Worm (Caenorhabditis elegans) whole organism, mixed stage, embryonic: ENCODE results near the gene C06C3.7.

Source experiments
- bed-3 ChIP-seq: fragments of 200-800 bp; sonication (Bioruptor generic); optimal IDR thresholded peaks from 3 replicates; lab custom pipeline; 2018; ENCODE audit warnings: mild to moderate bottlenecking, missing genetic modification characterization, moderate library complexity, missing compliant biosample characterization
- blmp-1 ChIP-seq: fragments of 150-350 bp; optimal IDR thresholded peaks from 2 replicates; lab custom pipeline; 2014; ENCODE audit warnings: missing biosample characterization, missing genetic modification characterization
- ceh-39 ChIP-seq: fragments of 150-350 bp; optimal IDR thresholded peaks from 2 replicates; lab custom pipeline; 2014; ENCODE audit warnings: missing biosample characterization, missing genetic modification characterization
- ceh-43 ChIP-seq: fragments of 200-800 bp; sonication (Bioruptor generic); optimal IDR thresholded peaks from 2 replicates; lab custom pipeline; 2018; ENCODE audit warnings: mild to moderate bottlenecking, missing genetic modification characterization, moderate library complexity, missing compliant biosample characterization
- ceh-83 ChIP-seq: fragments of 200-800 bp; sonication (Bioruptor generic); optimal IDR thresholded peaks from 2 replicates; lab custom pipeline; 2018; ENCODE audit warnings: mild to moderate bottlenecking, missing genetic modification characterization, missing compliant biosample characterization
- ces-1 ChIP-seq: fragments of 150-350 bp; optimal IDR thresholded peaks from 2 replicates; lab custom pipeline; 2014; ENCODE audit warnings: missing biosample characterization, missing genetic modification reagents, missing genetic modification characterization
- cnd-1 ChIP-seq: fragments of 200-800 bp; sonication (Bioruptor generic); optimal IDR thresholded peaks from 2 replicates; lab custom pipeline; 2018; ENCODE audit warnings: mild to moderate bottlenecking, missing genetic modification characterization, missing compliant biosample characterization
- drap-1 ChIP-seq: fragments of 200-800 bp; sonication (Bioruptor generic); optimal IDR thresholded peaks from 3 replicates; lab custom pipeline; 2018; ENCODE audit warnings: mild to moderate bottlenecking, missing genetic modification characterization, missing compliant biosample characterization
- elt-1 ChIP-seq: sonication (generic microtip); optimal IDR thresholded peaks from 2 replicates; lab custom pipeline; 2017; ENCODE audit warnings: missing genetic modification characterization, mild to moderate bottlenecking, missing compliant biosample characterization, antibody characterized with exemption, moderate library complexity, borderline replicate concordance; ENCODE audit not compliant: insufficient read depth
- elt-3 ChIP-seq: fragments of 150-350 bp; optimal IDR thresholded peaks from 2 replicates; lab custom pipeline; 2014; ENCODE audit warnings: missing biosample characterization, missing genetic modification characterization
- flh-1 ChIP-seq: fragments of 200-800 bp; sonication (Bioruptor generic); optimal IDR thresholded peaks from 2 replicates; lab custom pipeline; 2018; ENCODE audit warnings: mild to moderate bottlenecking, missing genetic modification characterization, moderate library complexity, missing compliant biosample characterization
- ham-2 ChIP-seq: fragments of 200-800 bp; sonication (Bioruptor generic); optimal IDR thresholded peaks from 2 replicates; lab custom pipeline; 2018; ENCODE audit warnings: mild to moderate bottlenecking, missing genetic modification characterization, missing compliant biosample characterization
- hlh-1 ChIP-seq: fragments of 150-350 bp; optimal IDR thresholded peaks from 2 replicates; lab custom pipeline; 2014; ENCODE audit warnings: missing biosample characterization, missing genetic modification reagents, missing genetic modification characterization
- lin-13 ChIP-seq: fragments of 150-350 bp; optimal IDR thresholded peaks from 2 replicates; lab custom pipeline; 2014; ENCODE audit warnings: missing biosample characterization, missing genetic modification characterization
- lin-32 ChIP-seq: fragments of 200-800 bp; sonication (Bioruptor generic); optimal IDR thresholded peaks from 2 replicates; lab custom pipeline; 2018; ENCODE audit warnings: mild to moderate bottlenecking, missing genetic modification characterization, missing compliant biosample characterization
- lsy-2 ChIP-seq: fragments of 150-350 bp; optimal IDR thresholded peaks from 2 replicates; lab custom pipeline; 2014; ENCODE audit warnings: missing biosample characterization, missing genetic modification characterization
- mab-5 ChIP-seq: fragments of 150-350 bp; optimal IDR thresholded peaks from 2 replicates; lab custom pipeline; 2014; ENCODE audit warnings: missing biosample characterization, missing genetic modification characterization
- nhr-12 ChIP-seq: fragments of 150-350 bp; optimal IDR thresholded peaks from 2 replicates; lab custom pipeline; 2014; ENCODE audit warnings: missing biosample characterization, missing genetic modification characterization
- nhr-2 ChIP-seq: fragments of 150-350 bp; optimal IDR thresholded peaks from 2 replicates; lab custom pipeline; 2014; ENCODE audit warnings: missing biosample characterization, missing genetic modification characterization
- nhr-28 ChIP-seq: fragments of 150-350 bp; optimal IDR thresholded peaks from 2 replicates; lab custom pipeline; 2014; ENCODE audit warnings: missing biosample characterization, missing genetic modification characterization
- nhr-76 ChIP-seq: sonication (generic microtip); optimal IDR thresholded peaks from 2 replicates; lab custom pipeline; 2017; ENCODE audit warnings: missing biosample characterization, missing genetic modification characterization
- pha-4 ChIP-seq: fragments of 150-350 bp; optimal IDR thresholded peaks from 2 replicates; lab custom pipeline; 2018; ENCODE audit warnings: missing biosample characterization, missing genetic modification reagents, missing genetic modification characterization
- sem-2 ChIP-seq: fragments of 200-800 bp; sonication (Bioruptor generic); optimal IDR thresholded peaks from 2 replicates; lab custom pipeline; 2018; ENCODE audit warnings: mild to moderate bottlenecking, missing genetic modification characterization, missing compliant biosample characterization
- snpc-4 ChIP-seq: fragments of 150-350 bp; optimal IDR thresholded peaks from 2 replicates; lab custom pipeline; 2014; ENCODE audit warnings: missing biosample characterization, missing genetic modification characterization
- sptf-1 ChIP-seq: sonication (generic microtip); optimal IDR thresholded peaks from 2 replicates; lab custom pipeline; 2017; ENCODE audit warnings: mild to moderate bottlenecking, missing genetic modification characterization, moderate library complexity, missing compliant biosample characterization
- tbx-8 ChIP-seq: fragments of 200-800 bp; sonication (Bioruptor generic); optimal IDR thresholded peaks from 2 replicates; lab custom pipeline; 2018; ENCODE audit warnings: mild to moderate bottlenecking, missing genetic modification characterization, moderate library complexity, missing compliant biosample characterization
- unc-120 ChIP-seq: sonication (generic microtip); optimal IDR thresholded peaks from 2 replicates; lab custom pipeline; 2017; ENCODE audit warnings: missing genetic modification characterization, missing compliant biosample characterization; ENCODE audit not compliant: poor library complexity, severe bottlenecking
- unc-39 ChIP-seq: fragments of 150-350 bp; optimal IDR thresholded peaks from 2 replicates; lab custom pipeline; 2014; ENCODE audit warnings: missing biosample characterization, missing genetic modification characterization
- unc-62 ChIP-seq: fragments of 150-350 bp; optimal IDR thresholded peaks from 2 replicates; lab custom pipeline; 2014; ENCODE audit warnings: missing biosample characterization, missing genetic modification reagents, missing genetic modification characterization
- zip-8 ChIP-seq: fragments of 150-350 bp; optimal IDR thresholded peaks from 2 replicates; lab custom pipeline; 2014; ENCODE audit warnings: missing biosample characterization, missing genetic modification characterization
- ztf-11 ChIP-seq: fragments of 150-350 bp; optimal IDR thresholded peaks from 2 replicates; lab custom pipeline; 2014; ENCODE audit warnings: missing biosample characterization, missing genetic modification characterization

C06C3.7 gene

DNA sequence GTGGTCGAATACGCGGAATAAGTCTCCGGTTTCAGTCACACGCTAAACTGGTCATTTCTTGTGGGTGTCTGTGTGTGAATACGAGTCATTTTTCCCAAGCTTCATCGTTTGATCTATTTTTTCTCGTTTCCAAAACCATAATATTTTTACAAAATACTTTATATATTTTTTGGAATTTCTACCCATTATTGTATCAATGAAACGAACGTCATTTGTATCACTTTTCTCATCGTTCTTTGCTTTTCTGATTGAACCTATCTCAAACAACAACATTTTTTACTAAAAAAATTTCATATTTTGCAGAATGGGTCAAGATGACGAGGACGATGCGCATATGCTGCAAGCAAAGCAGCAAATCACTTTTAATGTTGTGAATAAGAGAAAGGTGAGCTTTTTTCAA lies 27.1 kb upstream of the C06C3.7 start, which contains the start of gene mel-11:
Gene mel-11 (plus strand): TSS at position 301 of the 400 bp plus-strand sequence.
- TF ChIP-seq sptf-1 (tag; lab: Kevin White, UChicago) (no peak), nhr-76 (tag; lab: Kevin White, UChicago) (no peak), elt-3 (no peak), hlh-1 (tag; lab: Kevin White, UChicago) (no peak), unc-120 (tag; lab: Kevin White, UChicago) (no peak), ces-1 (GFP tag; lab: Kevin White, UChicago) (no peak), blmp-1 (no peak), ceh-83 (GFP tag; lab: Kevin White, UChicago) (no peak), nhr-12 (tag; lab: Kevin White, UChicago) (no peak), pha-4 (tag; lab: Kevin White, UChicago) (no peak), bed-3 (GFP tag; lab: Kevin White, UChicago) (no peak), snpc-4 (tag; lab: Kevin White, UChicago) (no peak), sem-2 (GFP tag; lab: Kevin White, UChicago) (no peak), elt-1 (tag; lab: Kevin White, UChicago) (no peak), ceh-43 (GFP tag; lab: Kevin White, UChicago) (no peak), unc-39 (tag; lab: Kevin White, UChicago) (no peak), lin-13 (tag; lab: Kevin White, UChicago) (no peak), unc-62 (GFP tag; lab: Kevin White, UChicago) (no peak)

DNA sequence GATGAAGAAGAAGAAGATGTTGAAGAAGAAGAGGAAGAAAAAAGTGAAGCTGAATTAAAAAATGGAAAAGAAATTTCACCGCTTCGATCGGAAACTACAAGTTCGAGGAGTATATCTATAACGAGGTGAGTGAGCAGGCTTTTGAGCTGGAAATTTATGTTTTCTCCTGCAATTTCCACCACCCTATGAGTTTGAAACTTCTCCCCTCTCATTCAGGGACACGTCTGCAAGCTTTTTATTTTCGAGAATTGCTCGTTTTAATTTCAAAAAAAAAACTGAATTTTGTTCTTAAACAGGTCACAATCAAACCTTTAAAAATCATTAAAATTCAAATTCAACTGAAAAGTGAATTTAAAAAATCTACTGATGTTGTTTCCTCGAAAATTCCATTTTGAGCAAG lies 23.1 kb upstream of the C06C3.7 start:
- no peak for TF ChIP-seq unc-39 (tag; lab: Kevin White, UChicago)

DNA sequence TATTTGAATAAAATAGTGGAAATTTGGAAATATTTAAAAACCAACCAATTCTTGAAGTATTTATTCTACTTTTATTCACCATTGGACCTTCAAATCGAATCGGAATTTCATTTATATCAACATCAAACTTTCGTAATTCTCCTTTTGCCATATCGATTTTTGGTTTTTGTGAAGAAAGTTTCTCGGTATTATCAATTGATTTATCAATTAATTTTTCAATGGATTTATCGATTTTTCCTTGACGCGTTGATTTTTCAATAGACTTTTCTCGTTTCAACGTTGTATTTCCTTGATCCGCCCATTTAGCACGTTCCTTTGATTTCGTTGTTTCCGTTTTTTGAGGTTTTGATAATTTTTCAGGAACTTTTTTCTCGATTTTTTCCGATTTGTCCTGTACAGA lies 15.9 kb upstream of the C06C3.7 start:
- TF ChIP-seq lsy-2 (tag; lab: Kevin White, UChicago) (no peak), tbx-8 (GFP tag; lab: Kevin White, UChicago) (no peak), drap-1 (GFP tag; lab: Kevin White, UChicago) (no peak), blmp-1 (no peak), bed-3 (GFP tag; lab: Kevin White, UChicago) (no peak), zip-8 (tag; lab: Kevin White, UChicago) (no peak), ceh-43 (GFP tag; lab: Kevin White, UChicago) (no peak)

DNA sequence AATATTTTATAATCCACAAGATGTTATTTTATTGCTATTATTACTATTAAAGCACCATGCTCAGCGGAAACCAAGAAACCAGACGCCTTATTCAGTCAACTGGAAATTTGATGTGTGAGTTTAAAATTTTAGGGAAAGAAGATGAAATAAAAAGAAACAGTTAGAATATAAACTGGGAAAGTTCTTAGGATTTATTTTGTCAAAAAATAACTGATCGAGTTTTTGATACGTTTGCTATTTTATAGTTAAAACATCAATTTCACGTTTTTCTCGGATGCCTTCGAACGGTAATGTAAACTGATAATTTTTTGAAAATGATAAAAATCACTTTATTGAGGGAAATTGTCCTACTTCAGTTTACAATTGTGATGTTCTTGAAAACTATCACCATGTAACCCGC lies 12.9 kb upstream of the C06C3.7 start, which contains the start of gene C06C3.3:
Gene C06C3.3 (minus strand): TSS at position 101 of the 400 bp plus-strand sequence.
- TF ChIP-seq ham-2 (no peak), ztf-11 (tag; lab: Kevin White, UChicago) (no peak), nhr-28 (tag; lab: Kevin White, UChicago) (no peak), lin-32 (no peak), nhr-12 (tag; lab: Kevin White, UChicago) (no peak), ceh-43 (GFP tag; lab: Kevin White, UChicago) (no peak), nhr-2 (tag; lab: Kevin White, UChicago) (no peak), zip-8 (tag; lab: Kevin White, UChicago) (no peak), cnd-1 (no peak), lsy-2 (tag; lab: Kevin White, UChicago) (no peak)

- TF ChIP-seq pha-4 (tag; lab: Kevin White, UChicago) (no peak), flh-1 (GFP tag; lab: Kevin White, UChicago) (no peak), lin-32 (no peak), ceh-83 (GFP tag; lab: Kevin White, UChicago) (no peak), nhr-2 (tag; lab: Kevin White, UChicago) (no peak), zip-8 (tag; lab: Kevin White, UChicago) (no peak), drap-1 (GFP tag; lab: Kevin White, UChicago) (no peak), tbx-8 (GFP tag; lab: Kevin White, UChicago) (no peak), lsy-2 (tag; lab: Kevin White, UChicago) (no peak), blmp-1 (no peak), nhr-12 (tag; lab: Kevin White, UChicago) (no peak), unc-120 (tag; lab: Kevin White, UChicago) (no peak), unc-39 (tag; lab: Kevin White, UChicago) (no peak), ceh-39 (tag; lab: Kevin White, UChicago) (no peak), cnd-1 (no peak), nhr-76 (tag; lab: Kevin White, UChicago) (no peak), snpc-4 (tag; lab: Kevin White, UChicago) (no peak), mab-5 (tag; lab: Kevin White, UChicago) (no peak), ceh-43 (GFP tag; lab: Kevin White, UChicago) (no peak)
Measured at ce11 chrII:9372991-9373390, 12.3 kb upstream of the C06C3.7 start, which contains the start of gene C06C3.4. TSS of gene C06C3.4 (plus strand) at chrII:9373291.
